Fruit fly (Drosophila melanogaster) whole organism, embryonic: ENCODE results near the gene CG31816.

Experiments used
- ATbp ChIP-seq: fragments of 200-800 bp; sonication (Bioruptor generic); optimal IDR thresholded peaks from 2 replicates; lab custom pipeline; 2017; ENCODE audit warnings: missing biosample characterization, mild to moderate bottlenecking, missing genetic modification characterization, missing genetic modification reagents
- Antp ChIP-seq: fragments of 200-800 bp; sonication (Bioruptor generic); optimal IDR thresholded peaks from 3 replicates; lab custom pipeline; 2016; ENCODE audit warnings: missing biosample characterization, missing genetic modification characterization
- Asciz ChIP-seq: fragments of 200-800 bp; sonication (Bioruptor generic); optimal IDR thresholded peaks from 2 replicates; lab custom pipeline; 2017; ENCODE audit warnings: missing biosample characterization, mild to moderate bottlenecking, missing genetic modification characterization, missing genetic modification reagents
- Atf3 ChIP-seq: fragments of 200-800 bp; sonication (Bioruptor generic); optimal IDR thresholded peaks from 3 replicates; lab custom pipeline; 2016; ENCODE audit warnings: missing biosample characterization, missing genetic modification characterization
- Bdp1 ChIP-seq: fragments of 200-800 bp; sonication (Bioruptor generic); optimal IDR thresholded peaks from 3 replicates; lab custom pipeline; 2016; ENCODE audit warnings: missing biosample characterization, missing genetic modification characterization
- CG10147 ChIP-seq: fragments of 200-800 bp; sonication (Bioruptor generic); optimal IDR thresholded peaks from 2 replicates; lab custom pipeline; 2019; ENCODE audit warnings: missing biosample characterization, mild to moderate bottlenecking, missing genetic modification characterization, moderate library complexity
- CG10543 ChIP-seq: fragments of 200-800 bp; sonication (Bioruptor generic); optimal IDR thresholded peaks from 3 replicates; lab custom pipeline; 2017; ENCODE audit warnings: missing biosample characterization, mild to moderate bottlenecking, missing genetic modification characterization, moderate library complexity
- CG10654 ChIP-seq: fragments of 200-800 bp; sonication (Bioruptor generic); optimal IDR thresholded peaks from 2 replicates; lab custom pipeline; 2016; ENCODE audit warnings: missing biosample characterization, missing genetic modification characterization
- CG11695 ChIP-seq: fragments of 200-800 bp; sonication (Bioruptor generic); IDR thresholded peaks from 3 replicates; pipeline ENCODE4 v1.3.6; 2022; ENCODE audit warnings: missing biosample characterization, missing genetic modification characterization
- CG12744 ChIP-seq: fragments of 200-800 bp; sonication (Bioruptor generic); optimal IDR thresholded peaks from 2 replicates; lab custom pipeline; 2016; ENCODE audit warnings: missing biosample characterization, missing genetic modification characterization
- CG13624 ChIP-seq: fragments of 200-800 bp; sonication (Bioruptor generic); optimal IDR thresholded peaks from 2 replicates; lab custom pipeline; 2016; ENCODE audit warnings: missing biosample characterization, missing genetic modification characterization
- CG14667 ChIP-seq: fragments of 200-800 bp; sonication (Bioruptor generic); IDR thresholded peaks from 2 replicates; pipeline ENCODE4 v1.3.6; 2022; ENCODE audit warnings: missing biosample characterization, missing genetic modification characterization
- CG1647 ChIP-seq: fragments of 200-800 bp; sonication (Bioruptor generic); optimal IDR thresholded peaks from 3 replicates; lab custom pipeline; 2016; ENCODE audit warnings: missing biosample characterization, missing genetic modification characterization
- CG16863 ChIP-seq: fragments of 200-800 bp; sonication (Bioruptor generic); optimal IDR thresholded peaks from 3 replicates; lab custom pipeline; 2016; ENCODE audit warnings: missing biosample characterization, missing genetic modification characterization
- CG17186 ChIP-seq: fragments of 200-800 bp; sonication (Bioruptor generic); optimal IDR thresholded peaks from 3 replicates; lab custom pipeline; 2017; ENCODE audit warnings: missing biosample characterization, missing genetic modification reagents, missing genetic modification characterization
- CG18619 ChIP-seq: fragments of 200-800 bp; sonication (Bioruptor generic); optimal IDR thresholded peaks from 3 replicates; lab custom pipeline; 2017; ENCODE audit warnings: missing biosample characterization, mild to moderate bottlenecking, missing genetic modification characterization
- CG33557 ChIP-seq: fragments of 200-800 bp; sonication (Bioruptor generic); optimal IDR thresholded peaks from 2 replicates; lab custom pipeline; 2019; ENCODE audit warnings: missing biosample characterization, mild to moderate bottlenecking, missing genetic modification characterization, moderate library complexity
- CG34376 ChIP-seq: fragments of 200-800 bp; sonication (Bioruptor generic); optimal IDR thresholded peaks from 2 replicates; lab custom pipeline; 2018; ENCODE audit warnings: missing biosample characterization, mild to moderate bottlenecking, missing genetic modification characterization
- CG3847 ChIP-seq: fragments of 200-800 bp; sonication (Bioruptor generic); IDR thresholded peaks from 2 replicates; pipeline ENCODE4 v1.3.6; 2022; ENCODE audit warnings: missing biosample characterization, missing genetic modification characterization
- CG4360 ChIP-seq: fragments of 200-800 bp; sonication (Bioruptor generic); IDR thresholded peaks from 2 replicates; pipeline ENCODE4 v1.3.6; 2022; ENCODE audit warnings: missing biosample characterization, missing genetic modification characterization
- CG5180 ChIP-seq: fragments of 200-800 bp; sonication (Bioruptor generic); optimal IDR thresholded peaks from 3 replicates; lab custom pipeline; 2017; ENCODE audit warnings: missing biosample characterization, missing genetic modification characterization, mild to moderate bottlenecking, moderate library complexity, missing genetic modification reagents
- CG7357 ChIP-seq: fragments of 200-800 bp; sonication (Bioruptor generic); IDR thresholded peaks from 3 replicates; pipeline ENCODE4 v1.3.6; 2022; ENCODE audit warnings: missing biosample characterization, missing genetic modification characterization
- CG7987 ChIP-seq: fragments of 200-800 bp; sonication (Bioruptor generic); optimal IDR thresholded peaks from 2 replicates; lab custom pipeline; 2018; ENCODE audit warnings: missing biosample characterization, mild to moderate bottlenecking, missing genetic modification characterization, moderate library complexity
- CG8359 ChIP-seq: fragments of 200-800 bp; sonication (Bioruptor generic); optimal IDR thresholded peaks from 2 replicates; lab custom pipeline; 2017; ENCODE audit warnings: missing biosample characterization, mild to moderate bottlenecking, missing genetic modification characterization, borderline replicate concordance
- CG8765 ChIP-seq: fragments of 200-800 bp; sonication (Bioruptor generic); IDR thresholded peaks from 2 replicates; pipeline ENCODE4 v1.3.6; 2022; ENCODE audit warnings: missing biosample characterization, missing genetic modification characterization
- CkIIα-i1 ChIP-seq: fragments of 200-800 bp; sonication (Bioruptor generic); IDR thresholded peaks from 2 replicates; pipeline ENCODE4 v1.3.6; 2022; ENCODE audit warnings: missing biosample characterization, missing genetic modification characterization
- Drgx ChIP-seq: fragments of 200-800 bp; sonication (Bioruptor generic); IDR thresholded peaks from 2 replicates; pipeline ENCODE4 v1.3.6; 2022; ENCODE audit warnings: missing biosample characterization, missing genetic modification characterization
- Fer3 ChIP-seq: fragments of 200-800 bp; sonication (Bioruptor generic); optimal IDR thresholded peaks from 2 replicates; lab custom pipeline; 2018; ENCODE audit warnings: missing biosample characterization, mild to moderate bottlenecking, missing genetic modification characterization, moderate library complexity
- Hey ChIP-seq: fragments of 200-800 bp; sonication (Bioruptor generic); optimal IDR thresholded peaks from 3 replicates; lab custom pipeline; 2018; ENCODE audit warnings: missing biosample characterization, mild to moderate bottlenecking, missing genetic modification characterization
- Hmr ChIP-seq: fragments of 200-800 bp; sonication (Bioruptor generic); optimal IDR thresholded peaks from 3 replicates; lab custom pipeline; 2017; ENCODE audit warnings: mild to moderate bottlenecking, missing biosample characterization, missing genetic modification reagents, missing genetic modification characterization
- Jarid2 ChIP-seq: fragments of 200-800 bp; sonication (Bioruptor generic); optimal IDR thresholded peaks from 3 replicates; lab custom pipeline; 2017; ENCODE audit warnings: mild to moderate bottlenecking, missing biosample characterization, missing genetic modification reagents, missing genetic modification characterization
- abd-A ChIP-seq: fragments of 200-800 bp; sonication (Bioruptor generic); optimal IDR thresholded peaks from 3 replicates; lab custom pipeline; 2019; ENCODE audit warnings: missing biosample characterization, mild to moderate bottlenecking, missing genetic modification characterization, moderate library complexity
- ase ChIP-seq: fragments of 200-800 bp; sonication (Bioruptor generic); IDR thresholded peaks from 3 replicates; pipeline ENCODE4 v1.3.6; 2022; ENCODE audit warnings: missing biosample characterization, missing genetic modification characterization
- bbx ChIP-seq: fragments of 200-800 bp; sonication (Bioruptor generic); IDR thresholded peaks from 2 replicates; pipeline ENCODE4 v1.3.6; 2022; ENCODE audit warnings: missing biosample characterization, missing genetic modification characterization; ENCODE audit not compliant: partially characterized antibody
- exex ChIP-seq: fragments of 200-800 bp; sonication (Bioruptor generic); optimal IDR thresholded peaks from 4 replicates; lab custom pipeline; 2018; ENCODE audit warnings: missing biosample characterization, mild to moderate bottlenecking, missing genetic modification characterization, moderate library complexity
- ftz-f1 ChIP-seq: fragments of 200-800 bp; sonication (Bioruptor generic); optimal IDR thresholded peaks from 2 replicates; lab custom pipeline; 2016; ENCODE audit warnings: missing biosample characterization, missing genetic modification characterization
- gt ChIP-seq: fragments of 200-800 bp; sonication (Bioruptor generic); IDR thresholded peaks from 2 replicates; pipeline ENCODE4 v1.3.6; 2022; ENCODE audit warnings: missing biosample characterization, missing genetic modification characterization
- insv ChIP-seq, 2 experiments: fragments of 200-800 bp; sonication (Bioruptor generic); optimal IDR thresholded peaks; 3 replicates each; lab custom pipeline; 2016 to 2018; ENCODE audit warnings: missing biosample characterization in 2 of 2, missing genetic modification characterization in 2 of 2
- klu ChIP-seq: fragments of 200-800 bp; sonication (Bioruptor generic); IDR thresholded peaks from 2 replicates; pipeline ENCODE4 v1.3.6; 2022; ENCODE audit warnings: missing biosample characterization, missing genetic modification characterization
- nmo ChIP-seq: fragments of 200-800 bp; sonication (Bioruptor generic); optimal IDR thresholded peaks from 2 replicates; lab custom pipeline; 2018; ENCODE audit warnings: missing biosample characterization, mild to moderate bottlenecking, missing genetic modification characterization, moderate library complexity
- pb ChIP-seq: fragments of 200-800 bp; sonication (Bioruptor generic); optimal IDR thresholded peaks from 3 replicates; lab custom pipeline; 2016; ENCODE audit warnings: missing biosample characterization, missing genetic modification characterization
- run ChIP-seq: fragments of 200-800 bp; sonication (Bioruptor generic); optimal IDR thresholded peaks from 3 replicates; lab custom pipeline; 2018; ENCODE audit warnings: missing biosample characterization, mild to moderate bottlenecking, missing genetic modification characterization
- schlank ChIP-seq: fragments of 200-800 bp; sonication (Bioruptor generic); optimal IDR thresholded peaks from 2 replicates; lab custom pipeline; 2018; ENCODE audit warnings: missing biosample characterization, mild to moderate bottlenecking, missing genetic modification characterization
- shn ChIP-seq: fragments of 200-800 bp; sonication (Bioruptor generic); optimal IDR thresholded peaks from 3 replicates; lab custom pipeline; 2016; ENCODE audit warnings: missing biosample characterization, missing genetic modification characterization
- sqz ChIP-seq: fragments of 200-800 bp; sonication (Bioruptor generic); optimal IDR thresholded peaks from 3 replicates; lab custom pipeline; 2018; ENCODE audit warnings: missing biosample characterization, mild to moderate bottlenecking, missing genetic modification characterization
- tup ChIP-seq: fragments of 200-800 bp; sonication (Bioruptor generic); optimal IDR thresholded peaks from 2 replicates; lab custom pipeline; 2016; ENCODE audit warnings: missing biosample characterization, mild to moderate bottlenecking, missing genetic modification characterization, moderate library complexity
- unpg ChIP-seq: fragments of 200-800 bp; sonication (Bioruptor generic); optimal IDR thresholded peaks from 3 replicates; lab custom pipeline; 2018; ENCODE audit warnings: missing biosample characterization, mild to moderate bottlenecking, missing genetic modification characterization, moderate library complexity
- zen ChIP-seq: fragments of 200-800 bp; sonication (Bioruptor generic); optimal IDR thresholded peaks from 3 replicates; lab custom pipeline; 2018; ENCODE audit warnings: missing biosample characterization, mild to moderate bottlenecking, missing genetic modification characterization, moderate library complexity
- zfh2 ChIP-seq: fragments of 200-800 bp; sonication (Bioruptor generic); optimal IDR thresholded peaks from 2 replicates; lab custom pipeline; 2016; ENCODE audit warnings: missing biosample characterization, missing genetic modification characterization

The CG31816 gene

dm6 chr2L:16534174-16534835, 8.0 kb upstream of the CG31816 start (continued):
- TF ChIP-seq CG7987 (GFP tag; lab: Kevin White, UChicago) (peak; percentile 80), CG33557 (GFP tag; lab: Kevin White, UChicago) (peak; percentile 67), CG5180 (GFP tag; lab: Kevin White, UChicago) (peak; percentile 18), unpg (GFP tag; lab: Kevin White, UChicago) (peak; percentile 19), CG14667 (no peak), Jarid2 (GFP tag; lab: Kevin White, UChicago) (peak; percentile 37), ase (GFP tag; lab: Robert Waterston, UW) (no peak), Drgx (GFP tag; lab: Robert Waterston, UW) (peak; percentile 74), insv (GFP tag; optimal IDR thresholded peaks at IDR 0.05; lab: Kevin White, UChicago) (no peak), CG16863 (GFP tag; lab: Kevin White, UChicago) (peak; percentile 20), ATbp (peak; percentile 73), bbx (GFP tag; lab: Robert Waterston, UW) (0 out of 2 replicates have a peak, but pooled peaks have one; percentile 39), Hey (tag; lab: Kevin White, UChicago) (peak; percentile 47), CG13624 (peak; percentile 76), CG8359 (GFP tag; lab: Kevin White, UChicago) (peak; percentile 21), zen (tag; lab: Kevin White, UChicago) (no peak), CG1647 (GFP tag; lab: Kevin White, UChicago) (no peak), pb (peak; percentile 45), shn (GFP tag; lab: Kevin White, UChicago) (peak; percentile 10), Atf3 (GFP tag; lab: Kevin White, UChicago) (peak; percentile 24), exex (tag; lab: Kevin White, UChicago) (peak; percentile 35), schlank (tag; lab: Kevin White, UChicago) (no peak), Fer3 (peak; percentile 41), Hmr (GFP tag; lab: Kevin White, UChicago) (peak; percentile 38), CG17186 (GFP tag; lab: Kevin White, UChicago) (peak; percentile 39), Asciz (peak; percentile 67), CG8765 (GFP tag; lab: Robert Waterston, UW) (no peak), zfh2 (GFP tag; lab: Kevin White, UChicago) (no peak), CG3847 (GFP tag; lab: Robert Waterston, UW) (no peak), CG7357 (GFP tag; lab: Robert Waterston, UW) (no peak), CG18619 (GFP tag; lab: Kevin White, UChicago) (peak; percentile 28), Bdp1 (GFP tag; lab: Kevin White, UChicago) (no peak), CG10543 (GFP tag; lab: Kevin White, UChicago) (peak; percentile 43), gt (no peak), CkIIα-i1 (GFP tag; lab: Robert Waterston, UW) (no peak), CG34376 (GFP tag; lab: Kevin White, UChicago) (peak; percentile 80), CG11695 (0 out of 3 replicates have a peak, but pooled peaks have one; percentile 8), Antp (no peak), sqz (peak; percentile 35), tup (GFP tag; lab: Kevin White, UChicago) (no peak), abd-A (peak; percentile 81), CG12744 (peak; percentile 21), CG10654 (GFP tag; lab: Kevin White, UChicago) (no peak), klu (GFP tag; lab: Robert Waterston, UW) (0 out of 2 replicates have a peak, but pooled peaks have one; percentile 12), CG10147 (GFP tag; lab: Kevin White, UChicago) (no peak), ftz-f1 (peak; percentile 60), run (tag; lab: Kevin White, UChicago) (peak; percentile 41), nmo (GFP tag; lab: Kevin White, UChicago) (no peak), CG4360 (GFP tag; lab: Robert Waterston, UW) (peak; percentile 89)
